Fruit fly (Drosophila melanogaster) whole organism, wandering third instar larva: ENCODE data around the gene CG6310.

Source experiments
- Abd-B ChIP-seq: fragments of >200 bp; optimal IDR thresholded peaks from 2 replicates; lab custom pipeline; 2017; ENCODE audit warnings: missing biosample characterization, missing genetic modification characterization
- CrebA ChIP-seq: fragments of 200-800 bp; sonication (Bioruptor generic); optimal IDR thresholded peaks from 2 replicates; lab custom pipeline; 2016; ENCODE audit warnings: missing biosample characterization, mild to moderate bottlenecking, missing genetic modification characterization, borderline replicate concordance
- Mio ChIP-seq: sonication (Bioruptor generic); optimal IDR thresholded peaks from 2 replicates; lab custom pipeline; 2016; ENCODE audit warnings: missing biosample characterization, missing genetic modification characterization
- OdsH ChIP-seq: fragments of 200-800 bp; sonication (Bioruptor generic); optimal IDR thresholded peaks from 2 replicates; lab custom pipeline; 2016; ENCODE audit warnings: missing biosample characterization, mild to moderate bottlenecking, missing genetic modification characterization
- Vsx2 ChIP-seq: fragments of 200-300, 225-300 bp; sonication (Bioruptor generic); optimal IDR thresholded peaks from 2 replicates; lab custom pipeline; 2018; ENCODE audit warnings: missing biosample characterization, missing genetic modification characterization; ENCODE audit not compliant: partially characterized antibody
- dmrt93B ChIP-seq: fragments of 200-800 bp; sonication (Bioruptor generic); optimal IDR thresholded peaks from 2 replicates; lab custom pipeline; 2018; ENCODE audit warnings: missing biosample characterization, mild to moderate bottlenecking, missing genetic modification characterization
- h ChIP-seq: fragments of 200-800 bp; sonication (Bioruptor generic); optimal IDR thresholded peaks from 3 replicates; lab custom pipeline; 2016; ENCODE audit warnings: missing biosample characterization, mild to moderate bottlenecking, missing genetic modification characterization
- jim ChIP-seq: fragments of 175-275, 200-325 bp; sonication (Bioruptor generic); optimal IDR thresholded peaks from 2 replicates; lab custom pipeline; 2016; ENCODE audit warnings: missing biosample characterization, mild to moderate bottlenecking, missing genetic modification characterization
- lola ChIP-seq: fragments of >200 bp; optimal IDR thresholded peaks from 2 replicates; lab custom pipeline; 2017; ENCODE audit warnings: missing biosample characterization, missing genetic modification characterization
- pan ChIP-seq: fragments of >200 bp; optimal IDR thresholded peaks from 2 replicates; lab custom pipeline; 2017
- psq ChIP-seq: fragments of 200-800 bp; sonication (Bioruptor generic); optimal IDR thresholded peaks from 3 replicates; lab custom pipeline; 2017; ENCODE audit warnings: missing biosample characterization, mild to moderate bottlenecking, missing genetic modification characterization, moderate library complexity
- rgr ChIP-seq: fragments of 200-800 bp; sonication (Bioruptor generic); optimal IDR thresholded peaks from 3 replicates; lab custom pipeline; 2016; ENCODE audit warnings: missing biosample characterization, mild to moderate bottlenecking, missing genetic modification characterization
- sv ChIP-seq: fragments of 200-800 bp; sonication (Bioruptor generic); optimal IDR thresholded peaks from 3 replicates; lab custom pipeline; 2016; ENCODE audit warnings: missing biosample characterization, missing genetic modification characterization

- TF ChIP-seq h (GFP tag; lab: Kevin White, UChicago) (no peak), Mio (GFP tag; lab: Kevin White, UChicago) (no peak), OdsH (GFP tag; lab: Kevin White, UChicago) (no peak), rgr (no peak), sv (GFP tag; lab: Kevin White, UChicago) (no peak), Vsx2 (GFP tag; lab: Kevin White, UChicago) (no peak), lola (no peak), CrebA (no peak), Abd-B (GFP tag; lab: Kevin White, UChicago) (no peak), psq (GFP tag; lab: Kevin White, UChicago) (no peak), jim (GFP tag; lab: Kevin White, UChicago) (no peak), pan (lab: Kevin White, UChicago) (no peak), dmrt93B (GFP tag; lab: Kevin White, UChicago) (no peak)
These were observed 24.7 kb downstream of the CG6310 start for dm6 chr3L:11045009-11045408.
